Worm (Caenorhabditis elegans): ENCODE results near the gene ipla-3.

The ipla-3 gene

DNA sequence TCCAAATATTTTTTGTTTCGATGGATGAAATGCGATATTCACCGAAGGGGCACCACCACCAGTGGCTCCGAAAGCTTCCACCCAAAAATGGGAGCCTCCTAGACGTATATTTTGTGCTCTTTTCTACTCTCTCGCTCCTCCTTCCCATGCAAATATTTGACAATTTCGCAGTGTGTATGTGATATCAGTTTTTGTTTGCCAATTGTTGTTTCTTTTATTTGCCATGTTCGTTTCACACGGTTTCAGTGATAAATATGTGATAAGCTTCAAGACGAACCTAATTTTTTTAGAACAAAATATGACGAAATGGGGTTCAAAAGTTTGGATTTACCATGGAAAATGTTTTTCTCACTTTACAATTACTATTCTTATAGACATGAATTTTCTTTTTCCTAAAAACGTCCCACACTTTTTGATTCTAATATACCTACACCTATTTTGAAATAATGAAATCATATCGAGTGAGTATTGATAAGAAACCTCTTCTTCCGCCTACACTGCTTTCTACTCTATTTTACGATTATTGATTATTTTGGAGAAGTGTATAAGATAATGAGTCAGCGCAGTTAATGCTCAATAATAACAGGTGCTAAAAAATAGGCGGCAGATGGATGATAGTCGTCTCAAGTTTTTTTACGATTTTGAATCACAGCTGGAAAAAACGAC, 24.9 kb upstream of the ipla-3 start:
- TF ChIP-seq him-1 (tag; optimal IDR thresholded peaks at IDR 0.05) (no peak), dao-5 (tag; optimal IDR thresholded peaks at IDR 0.05) (no peak), W03F9.2 (tag; optimal IDR thresholded peaks at IDR 0.05) (no peak)

DNA sequence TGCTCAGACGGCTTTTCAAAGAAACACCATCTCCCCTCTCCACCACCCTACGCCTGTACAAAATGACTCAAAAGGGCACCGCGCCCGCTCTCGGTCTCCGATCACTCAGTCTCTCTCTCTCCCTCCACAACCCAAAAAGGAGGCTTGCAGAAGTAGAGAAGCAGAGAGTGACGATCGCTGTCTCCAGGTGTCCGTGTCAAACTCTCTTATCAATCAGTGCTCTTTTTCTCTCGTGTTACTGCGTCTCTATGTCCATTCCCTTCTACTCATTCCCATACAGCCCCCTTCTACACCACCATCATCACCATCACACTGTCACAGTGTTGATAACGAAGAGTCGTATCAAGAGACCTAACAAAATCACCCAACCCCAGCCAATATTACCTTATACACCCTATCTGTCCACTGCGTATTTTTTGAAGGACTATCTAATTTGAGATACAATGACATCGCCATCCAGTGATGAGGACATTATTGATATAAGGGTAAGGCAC, 23.6 kb upstream of the ipla-3 start, which contains the start of gene pha-4:
Gene pha-4 (plus strand): TSS at position 444 of the 494 bp plus-strand sequence.
- TF ChIP-seq W03F9.2 (tag; optimal IDR thresholded peaks at IDR 0.05) (no peak), him-1 (tag; optimal IDR thresholded peaks at IDR 0.05) (no peak), dao-5 (tag; optimal IDR thresholded peaks at IDR 0.05) (no peak)

DNA sequence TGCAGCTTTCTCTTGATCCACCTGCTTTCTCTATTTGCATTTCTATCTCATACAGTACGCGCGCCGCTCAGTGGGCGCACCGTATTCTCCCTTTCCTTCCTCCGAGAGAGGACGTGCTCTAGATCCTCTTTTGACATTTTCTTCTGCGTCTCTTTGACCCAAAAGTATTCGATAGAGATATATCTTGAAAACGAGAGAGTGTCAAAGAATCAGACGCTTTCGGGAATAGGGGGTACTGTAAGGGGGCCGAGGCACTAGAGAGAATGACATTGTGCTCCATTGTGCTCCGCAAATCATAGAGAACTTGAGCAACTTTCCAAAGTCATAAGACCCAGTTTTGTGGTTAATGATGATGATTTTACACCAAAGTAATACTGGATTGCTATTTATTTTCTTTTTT, 20.0 kb upstream of the ipla-3 start:
- TF ChIP-seq him-1 (tag; optimal IDR thresholded peaks at IDR 0.05), result no peak
- TF ChIP-seq dao-5 (tag; optimal IDR thresholded peaks at IDR 0.05), result no peak
- no peak for TF ChIP-seq W03F9.2 (tag; optimal IDR thresholded peaks at IDR 0.05)

DNA sequence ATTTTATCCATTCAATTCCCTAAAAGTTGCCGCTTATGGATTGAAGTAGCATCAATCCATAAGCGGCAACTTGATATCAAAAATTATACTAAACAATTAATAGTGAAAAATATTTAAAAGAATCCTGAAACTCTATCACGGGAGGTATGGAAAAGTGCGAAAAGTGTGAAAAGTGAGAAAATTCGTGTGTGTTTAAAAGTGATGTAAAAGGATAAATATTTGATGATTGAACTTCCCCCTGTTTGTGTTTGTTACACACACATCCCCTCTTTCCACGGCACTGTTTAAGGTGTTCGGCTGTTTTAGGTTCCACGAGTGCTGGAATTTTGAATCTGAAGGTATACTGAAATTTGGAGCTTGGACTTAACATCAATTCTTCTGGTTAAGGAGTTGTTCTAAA, 18.9 kb upstream of the ipla-3 start:
- TF ChIP-seq W03F9.2 (tag; optimal IDR thresholded peaks at IDR 0.05), result no peak
- no peak for TF ChIP-seq him-1 (tag; optimal IDR thresholded peaks at IDR 0.05)
- no peak for TF ChIP-seq dao-5 (tag; optimal IDR thresholded peaks at IDR 0.05)

ce11 chrV:20746805-20747204, 17.7 kb upstream of the ipla-3 start:
- TF ChIP-seq him-1 (tag; optimal IDR thresholded peaks at IDR 0.05), result no peak

DNA sequence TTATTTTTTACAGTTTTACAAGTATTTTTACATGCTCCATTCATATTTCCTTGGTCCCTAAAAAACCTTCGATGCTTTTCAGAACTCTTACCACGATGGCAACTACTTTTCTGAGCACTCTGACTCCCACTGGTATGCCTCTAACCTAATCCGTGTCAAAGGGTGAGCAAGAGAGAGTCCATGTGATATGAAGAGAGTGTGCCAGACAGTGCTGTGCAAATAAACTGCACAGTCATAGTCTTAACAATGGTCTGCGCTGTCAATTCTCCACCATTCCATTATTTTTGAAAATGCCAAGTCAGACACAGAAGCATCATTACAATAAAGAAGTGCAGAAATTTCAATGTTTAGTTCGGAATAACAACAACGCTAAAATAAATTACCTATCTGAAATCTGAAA, 16.2 kb upstream of the ipla-3 start:
- TF ChIP-seq dao-5 (tag; optimal IDR thresholded peaks at IDR 0.05) (no peak), W03F9.2 (tag; optimal IDR thresholded peaks at IDR 0.05) (no peak), him-1 (tag; optimal IDR thresholded peaks at IDR 0.05) (no peak)

DNA sequence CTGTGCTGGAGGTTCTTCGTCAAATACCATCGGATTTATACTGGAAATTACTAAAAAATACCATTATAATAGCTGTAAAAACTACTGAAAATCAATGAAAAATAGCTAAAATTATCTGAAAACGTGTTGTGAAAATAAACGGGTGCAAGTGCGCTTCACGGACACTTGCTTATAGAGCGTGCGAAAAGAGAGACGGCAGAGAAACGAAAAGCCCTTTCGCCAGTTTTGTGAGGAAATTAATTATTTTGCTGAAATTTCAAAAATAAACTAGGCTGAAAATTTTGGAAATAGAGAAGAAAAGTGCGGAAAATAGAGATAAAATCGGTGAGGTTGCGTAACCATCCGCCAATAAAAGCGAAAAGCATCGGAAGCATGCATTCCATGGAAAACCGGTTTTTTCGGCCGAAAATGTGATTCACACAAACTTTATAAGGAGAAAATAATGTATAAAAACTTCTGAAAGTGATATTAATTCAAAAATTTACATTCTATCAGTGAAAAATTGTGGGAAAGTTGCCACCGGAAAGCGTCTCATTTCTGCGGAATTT, 15.3 kb upstream of the ipla-3 start, which contains the start of gene dnj-25:
Gene dnj-25 (minus strand): TSS at position 57 of the 548 bp plus-strand sequence.
- no peak for TF ChIP-seq him-1 (tag; optimal IDR thresholded peaks at IDR 0.05)
- no peak for TF ChIP-seq dao-5 (tag; optimal IDR thresholded peaks at IDR 0.05)
- TF ChIP-seq W03F9.2 (tag; optimal IDR thresholded peaks at IDR 0.05), result no peak

ce11 chrV:20739387-20739786, 10.3 kb upstream of the ipla-3 start:
- TF ChIP-seq W03F9.2 (tag; optimal IDR thresholded peaks at IDR 0.05), result no peak
- TF ChIP-seq dao-5 (tag; optimal IDR thresholded peaks at IDR 0.05), result no peak
- TF ChIP-seq him-1 (tag; optimal IDR thresholded peaks at IDR 0.05), result no peak

DNA sequence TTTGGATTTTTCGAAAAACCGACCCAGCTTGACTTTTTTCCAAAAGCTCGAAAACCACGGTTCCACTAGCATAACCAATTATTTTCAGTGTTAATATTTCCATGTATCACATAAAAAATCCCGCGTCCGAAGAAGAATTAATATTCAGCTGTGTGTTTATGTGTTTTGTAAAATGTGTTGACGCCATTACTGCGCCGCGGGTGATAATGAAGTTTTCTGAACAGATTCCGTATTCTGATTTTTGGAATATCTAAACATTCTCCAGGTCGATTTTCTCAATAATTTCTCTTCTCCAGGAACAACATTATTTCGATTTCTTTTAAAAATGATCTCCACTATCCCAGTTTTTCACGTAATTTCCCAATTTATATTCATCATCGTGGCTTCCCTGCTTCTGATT, 5.6 kb upstream of the ipla-3 start, which contains the start of gene srxa-6:
Gene srxa-6 (plus strand): TSS at position 301 of the 400 bp plus-strand sequence.
- TF ChIP-seq dao-5 (tag; optimal IDR thresholded peaks at IDR 0.05) (no peak), him-1 (tag; optimal IDR thresholded peaks at IDR 0.05) (no peak), W03F9.2 (tag; optimal IDR thresholded peaks at IDR 0.05) (no peak)

ce11 chrV:20731787-20732186, 2.7 kb upstream of the ipla-3 start, which contains the start of gene srxa-1:
TSS of gene srxa-1 (plus strand) at chrV:20732087.
- TF ChIP-seq him-1 (tag; optimal IDR thresholded peaks at IDR 0.05) (no peak), dao-5 (tag; optimal IDR thresholded peaks at IDR 0.05) (no peak), W03F9.2 (tag; optimal IDR thresholded peaks at IDR 0.05) (no peak)

- TF ChIP-seq W03F9.2 (tag; optimal IDR thresholded peaks at IDR 0.05) (no peak), him-1 (tag; optimal IDR thresholded peaks at IDR 0.05) (no peak), dao-5 (tag; optimal IDR thresholded peaks at IDR 0.05) (no peak)
These were observed 1.6 kb downstream of the ipla-3 start for ce11 chrV:20727458-20727857.

ce11 chrV:20722447-20722846, 6.6 kb downstream of the ipla-3 start:
- TF ChIP-seq W03F9.2 (tag; optimal IDR thresholded peaks at IDR 0.05) (no peak), him-1 (tag; optimal IDR thresholded peaks at IDR 0.05) (no peak), dao-5 (tag; optimal IDR thresholded peaks at IDR 0.05) (no peak)

- no peak for TF ChIP-seq dao-5 (tag; optimal IDR thresholded peaks at IDR 0.05)
- TF ChIP-seq W03F9.2 (tag; optimal IDR thresholded peaks at IDR 0.05), result no peak
- no peak for TF ChIP-seq him-1 (tag; optimal IDR thresholded peaks at IDR 0.05)
These were observed 7.1 kb downstream of the ipla-3 start, which contains the start of gene Y44A6C.2 for ce11 chrV:20721934-20722333. TSS of gene Y44A6C.2 (plus strand) at chrV:20722234.

DNA sequence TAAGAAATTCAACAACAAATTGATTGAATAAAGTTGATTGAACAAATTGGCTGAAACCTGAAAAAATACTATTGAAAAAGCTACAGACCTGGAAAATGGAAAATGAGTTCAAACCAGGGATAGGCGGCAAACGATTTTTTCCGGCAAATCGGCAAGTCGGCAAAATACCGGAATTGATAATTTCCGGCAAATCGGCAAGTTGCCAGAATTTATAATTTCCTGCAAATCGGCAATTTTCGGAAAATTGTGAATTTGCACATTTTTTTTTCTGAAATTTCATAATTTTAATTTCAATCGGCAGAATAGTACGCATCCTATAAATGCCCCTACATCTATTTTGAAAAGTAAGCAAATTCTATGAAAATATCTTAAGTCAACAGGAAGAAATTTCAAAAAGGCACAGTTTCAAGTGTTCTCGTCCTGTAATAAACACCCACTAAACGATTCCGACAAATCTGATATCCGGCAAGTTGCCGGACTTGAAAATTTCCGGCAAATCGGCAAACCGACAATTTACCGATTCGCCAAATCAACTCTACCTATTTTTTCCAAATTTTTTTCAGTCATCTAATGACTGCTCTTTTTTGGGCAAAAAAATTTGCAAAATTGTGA, 12.1 kb downstream of the ipla-3 start:
- TF ChIP-seq W03F9.2 (tag; optimal IDR thresholded peaks at IDR 0.05) (no peak), him-1 (tag; optimal IDR thresholded peaks at IDR 0.05) (no peak), dao-5 (tag; optimal IDR thresholded peaks at IDR 0.05) (no peak)
